Worm (Caenorhabditis elegans) whole organism, late embryonic: Measurements from ENCODE around the gene fut-1.

ENCODE experiments used
- C08G9.2 ChIP-seq: sonication (generic microtip); optimal IDR thresholded peaks from 2 replicates; lab custom pipeline; 2016; ENCODE audit warnings: mild to moderate bottlenecking, missing genetic modification characterization, moderate library complexity, missing compliant biosample characterization
- ahr-1 ChIP-seq: sonication (generic microtip); optimal IDR thresholded peaks from 2 replicates; lab custom pipeline; 2016; ENCODE audit warnings: missing genetic modification characterization, missing compliant biosample characterization
- ceh-18 ChIP-seq: sonication (generic microtip); optimal IDR thresholded peaks from 2 replicates; lab custom pipeline; 2016; ENCODE audit warnings: missing genetic modification characterization, missing compliant biosample characterization
- ceh-34 ChIP-seq: sonication (generic microtip); optimal IDR thresholded peaks from 2 replicates; lab custom pipeline; 2016; ENCODE audit warnings: mild to moderate bottlenecking, missing genetic modification characterization, missing compliant biosample characterization
- dmd-4 ChIP-seq: sonication (generic microtip); optimal IDR thresholded peaks from 2 replicates; lab custom pipeline; 2016; ENCODE audit warnings: borderline replicate concordance, missing genetic modification characterization, missing compliant biosample characterization
- elt-4 ChIP-seq: sonication (generic microtip); optimal IDR thresholded peaks from 2 replicates; lab custom pipeline; 2016; ENCODE audit warnings: missing genetic modification characterization, missing compliant biosample characterization
- fkh-6 ChIP-seq: sonication (generic microtip); optimal IDR thresholded peaks from 2 replicates; lab custom pipeline; 2016; ENCODE audit warnings: missing genetic modification characterization, missing compliant biosample characterization
- pag-3 ChIP-seq: sonication (generic microtip); optimal IDR thresholded peaks from 2 replicates; lab custom pipeline; 2016; ENCODE audit warnings: missing compliant biosample characterization, missing genetic modification characterization, borderline replicate concordance
- pha-4 ChIP-seq: fragments of 150-350 bp; optimal IDR thresholded peaks from 2 replicates; lab custom pipeline; 2018; ENCODE audit warnings: missing biosample characterization, missing genetic modification reagents, missing genetic modification characterization
- pqm-1 ChIP-seq: sonication (generic microtip); optimal IDR thresholded peaks from 2 replicates; lab custom pipeline; 2016; ENCODE audit warnings: missing genetic modification characterization, missing compliant biosample characterization
- rnt-1 ChIP-seq: sonication (generic microtip); optimal IDR thresholded peaks from 2 replicates; lab custom pipeline; 2016; ENCODE audit warnings: missing genetic modification characterization, missing compliant biosample characterization
- sox-2 ChIP-seq: fragments of 200-800 bp; sonication (Bioruptor generic); IDR thresholded peaks from 2 replicates; pipeline ENCODE4 v1.3.6; 2022; ENCODE audit warnings: missing genetic modification reagents, missing genetic modification characterization, missing compliant biosample characterization
- sox-4 ChIP-seq: sonication (generic microtip); optimal IDR thresholded peaks from 2 replicates; lab custom pipeline; 2017; ENCODE audit warnings: mild to moderate bottlenecking, missing genetic modification characterization, inconsistent platforms, missing compliant biosample characterization
- unc-86 ChIP-seq: sonication (generic microtip); optimal IDR thresholded peaks from 2 replicates; lab custom pipeline; 2016; ENCODE audit warnings: missing genetic modification characterization, missing compliant biosample characterization

- no peak for TF ChIP-seq sox-4 (tag; lab: Kevin White, UChicago)
- no peak for TF ChIP-seq pag-3 (tag; lab: Kevin White, UChicago)
- no peak for TF ChIP-seq dmd-4 (tag; lab: Kevin White, UChicago)
- no peak for TF ChIP-seq elt-4 (tag; lab: Kevin White, UChicago)
- TF ChIP-seq C08G9.2 (tag; lab: Kevin White, UChicago), result no peak
- TF ChIP-seq ceh-34, result no peak
- TF ChIP-seq pha-4 (tag; lab: Kevin White, UChicago), result no peak
- TF ChIP-seq fkh-6 (tag; lab: Kevin White, UChicago), result no peak
- TF ChIP-seq pqm-1 (tag; lab: Kevin White, UChicago), result no peak
- TF ChIP-seq ceh-18 (tag; lab: Kevin White, UChicago), result no peak
- TF ChIP-seq unc-86, result no peak
- no peak for TF ChIP-seq ahr-1 (tag; lab: Kevin White, UChicago)
- no peak for TF ChIP-seq rnt-1 (tag; lab: Kevin White, UChicago)
- no peak for TF ChIP-seq sox-2 (GFP tag; lab: Robert Waterston, UW)
These were observed 33.2 kb upstream of the fut-1 start, which contains the start of gene idpa-2 for ce11 chrII:8792640-8793039.
